Worm (Caenorhabditis elegans) whole organism, midembryonic: ENCODE measurements around the gene srh-44.

Experiments used
- cog-1 ChIP-seq: sonication (generic microtip); optimal IDR thresholded peaks from 2 replicates; lab custom pipeline; 2016; ENCODE audit warnings: missing genetic modification characterization, missing compliant biosample characterization
- ref-1 ChIP-seq: fragments of 200-800 bp; sonication (Bioruptor generic); conservative IDR thresholded peaks from 2 replicates; pipeline ENCODE4 v1.3.6; 2022; ENCODE audit warnings: missing genetic modification reagents, missing genetic modification characterization, missing compliant biosample characterization
- ztf-23 ChIP-seq: fragments of 200-800 bp; sonication (Bioruptor generic); IDR thresholded peaks from 2 replicates; pipeline ENCODE4 v1.3.6; 2022; ENCODE audit warnings: missing genetic modification reagents, missing genetic modification characterization, missing compliant biosample characterization
- ztf-29 ChIP-seq: fragments of 200-800 bp; sonication (Bioruptor generic); IDR thresholded peaks from 2 replicates; pipeline ENCODE4 v1.3.6; 2022; ENCODE audit warnings: missing genetic modification reagents, missing genetic modification characterization, missing compliant biosample characterization

DNA sequence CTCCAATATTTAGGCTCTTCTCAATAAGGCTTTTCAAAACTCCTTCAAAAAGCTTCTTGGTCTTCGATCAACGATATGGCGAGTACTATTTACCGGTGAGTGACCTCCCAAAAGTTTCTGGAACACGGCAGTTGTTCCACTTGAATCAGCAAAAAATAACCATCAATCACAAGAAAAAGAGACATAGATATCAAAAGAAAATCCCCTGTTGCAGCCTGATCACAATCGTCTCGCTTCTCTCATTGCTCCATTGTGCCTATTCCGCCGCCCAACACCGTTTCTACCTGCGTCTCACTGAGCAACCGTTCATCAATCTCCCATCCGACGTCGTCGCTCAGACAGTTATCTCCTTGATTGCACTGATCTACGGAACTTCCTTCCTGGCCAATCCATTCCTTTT is 18.1 kb upstream of the srh-44 start, which contains the start of gene emc-5:
- no peak for TF ChIP-seq ztf-29
- no peak for TF ChIP-seq ref-1 (GFP tag; lab: Robert Waterston, UW)
- TF ChIP-seq ztf-23, result no peak
- TF ChIP-seq cog-1 (tag; lab: Kevin White, UChicago), result no peak
